Fruit fly (Drosophila melanogaster) whole organism, prepupa: ENCODE results near the gene CG14518.

Experiments used
- CG10631 ChIP-seq: fragments of 200-800 bp; sonication (Bioruptor generic); optimal IDR thresholded peaks from 2 replicates; lab custom pipeline; 2016; ENCODE audit warnings: missing biosample characterization, missing genetic modification characterization
- CG10669 ChIP-seq: fragments of 200-800 bp; sonication (Bioruptor generic); optimal IDR thresholded peaks from 3 replicates; lab custom pipeline; 2018; ENCODE audit warnings: missing biosample characterization, mild to moderate bottlenecking, missing genetic modification characterization, moderate library complexity
- CG11762 ChIP-seq: fragments of 200-800 bp; sonication (Bioruptor generic); optimal IDR thresholded peaks from 3 replicates; lab custom pipeline; 2016; ENCODE audit warnings: missing biosample characterization, missing genetic modification characterization; ENCODE audit not compliant: insufficient read depth
- CG11902 ChIP-seq: fragments of 200-800 bp; sonication (Bioruptor generic); optimal IDR thresholded peaks from 3 replicates; lab custom pipeline; 2016; ENCODE audit warnings: missing biosample characterization, missing genetic modification characterization
- CG15336 ChIP-seq: fragments of 200-800 bp; sonication (Bioruptor generic); IDR thresholded peaks from 2 replicates; pipeline ENCODE4 v1.3.6; 2022; ENCODE audit warnings: missing biosample characterization, missing genetic modification characterization
- CG16779 ChIP-seq: fragments of 200-800 bp; sonication (Bioruptor generic); optimal IDR thresholded peaks from 3 replicates; lab custom pipeline; 2017; ENCODE audit warnings: missing biosample characterization, mild to moderate bottlenecking, missing genetic modification characterization
- CG3032 ChIP-seq: fragments of 200-800 bp; optimal IDR thresholded peaks from 2 replicates; lab custom pipeline; 2019; ENCODE audit warnings: missing biosample characterization, mild to moderate bottlenecking, missing genetic modification characterization, moderate library complexity
- CG34406 ChIP-seq: fragments of 200-800 bp; sonication (Bioruptor generic); optimal IDR thresholded peaks from 3 replicates; lab custom pipeline; 2016; ENCODE audit warnings: missing biosample characterization, missing genetic modification characterization
- CG4318 ChIP-seq: fragments of 200-800 bp; sonication (Bioruptor generic); optimal IDR thresholded peaks from 3 replicates; lab custom pipeline; 2017; ENCODE audit warnings: missing biosample characterization, mild to moderate bottlenecking, missing genetic modification characterization
- CG6163 ChIP-seq: fragments of 200-800 bp; sonication (Bioruptor generic); IDR thresholded peaks from 3 replicates; pipeline ENCODE4 v1.3.6; 2022; ENCODE audit warnings: missing biosample characterization, missing genetic modification characterization
- CG6792 ChIP-seq: fragments of 200-800 bp; sonication (Bioruptor generic); optimal IDR thresholded peaks from 3 replicates; lab custom pipeline; 2016; ENCODE audit warnings: missing biosample characterization, missing genetic modification characterization
- CG6808 ChIP-seq: fragments of 200-800 bp; sonication (Bioruptor generic); optimal IDR thresholded peaks from 3 replicates; lab custom pipeline; 2017; ENCODE audit warnings: missing biosample characterization, missing genetic modification characterization, mild to moderate bottlenecking, moderate library complexity, missing genetic modification reagents
- CG6854 ChIP-seq: fragments of 200-800 bp; sonication (Bioruptor generic); optimal IDR thresholded peaks from 2 replicates; lab custom pipeline; 2017; ENCODE audit warnings: missing biosample characterization, mild to moderate bottlenecking, missing genetic modification characterization
- CG7368 ChIP-seq: fragments of 200-800 bp; sonication (Bioruptor generic); optimal IDR thresholded peaks from 3 replicates; lab custom pipeline; 2016; ENCODE audit warnings: missing biosample characterization, missing genetic modification characterization
- CG8119 ChIP-seq: fragments of 200-800 bp; sonication (Bioruptor generic); IDR thresholded peaks from 3 replicates; pipeline ENCODE4 v1.3.6; 2022; ENCODE audit warnings: missing biosample characterization, missing genetic modification characterization
- CG8632 ChIP-seq: fragments of 200-800 bp; sonication (Bioruptor generic); optimal IDR thresholded peaks from 3 replicates; lab custom pipeline; 2016; ENCODE audit warnings: missing biosample characterization, missing genetic modification characterization
- Eip75B ChIP-seq: fragments of 200-800 bp; sonication (Bioruptor generic); optimal IDR thresholded peaks from 3 replicates; lab custom pipeline; 2016; ENCODE audit warnings: missing biosample characterization, missing genetic modification characterization
- Eip78C ChIP-seq: fragments of 200-800 bp; sonication (Bioruptor generic); peaks from one replicate; lab custom pipeline; 2016; ENCODE audit warnings: missing biosample characterization, missing genetic modification characterization
- Eip93F ChIP-seq: fragments of 200-800 bp; sonication (Bioruptor generic); optimal IDR thresholded peaks from 2 replicates; lab custom pipeline; 2016; ENCODE audit warnings: missing biosample characterization, mild to moderate bottlenecking, missing genetic modification characterization
- Gug ChIP-seq: fragments of 200-800 bp; sonication (Bioruptor generic); IDR thresholded peaks from 2 replicates; pipeline ENCODE4 v1.3.6; 2022; ENCODE audit warnings: missing biosample characterization, missing genetic modification characterization
- Hr38 ChIP-seq: sonication (Bioruptor generic); optimal IDR thresholded peaks from 2 replicates; lab custom pipeline; 2016; ENCODE audit warnings: missing biosample characterization, missing genetic modification characterization
- Hr39 ChIP-seq: fragments of 200-800 bp; sonication (Bioruptor generic); optimal IDR thresholded peaks from 2 replicates; lab custom pipeline; 2016; ENCODE audit warnings: missing biosample characterization, missing genetic modification characterization
- Sox102F ChIP-seq: fragments of 200-800 bp; sonication (Bioruptor generic); optimal IDR thresholded peaks from 2 replicates; lab custom pipeline; 2016; ENCODE audit warnings: missing biosample characterization, mild to moderate bottlenecking, missing genetic modification characterization
- Sox14 ChIP-seq: fragments of 200-800 bp; sonication (Bioruptor generic); optimal IDR thresholded peaks from 3 replicates; lab custom pipeline; 2016; ENCODE audit warnings: missing biosample characterization, missing genetic modification characterization
- achi ChIP-seq: fragments of 200-800 bp; sonication (Bioruptor generic); optimal IDR thresholded peaks from 3 replicates; lab custom pipeline; 2016; ENCODE audit warnings: missing biosample characterization, missing genetic modification characterization
- acj6 ChIP-seq: fragments of 200-800 bp; sonication (Bioruptor generic); optimal IDR thresholded peaks from 3 replicates; lab custom pipeline; 2016; ENCODE audit warnings: missing biosample characterization, missing genetic modification characterization
- cyc ChIP-seq: fragments of 200-800 bp; sonication (Bioruptor generic); optimal IDR thresholded peaks from 3 replicates; lab custom pipeline; 2016; ENCODE audit warnings: missing biosample characterization, missing genetic modification characterization
- dac ChIP-seq: fragments of 200-800 bp; sonication (Bioruptor generic); optimal IDR thresholded peaks from 2 replicates; lab custom pipeline; 2017; ENCODE audit warnings: missing biosample characterization, mild to moderate bottlenecking, missing genetic modification characterization
- dsx ChIP-seq: fragments of 200-800 bp; optimal IDR thresholded peaks from 3 replicates; lab custom pipeline; 2019; ENCODE audit warnings: missing biosample characterization, mild to moderate bottlenecking, missing genetic modification characterization, moderate library complexity; ENCODE audit not compliant: poor library complexity, severe bottlenecking
- eg ChIP-seq: fragments of 200-800 bp; sonication (Bioruptor generic); IDR thresholded peaks from 3 replicates; pipeline ENCODE4 v1.3.6; 2022; ENCODE audit warnings: missing biosample characterization, missing genetic modification characterization
- esn ChIP-seq: fragments of 200-800 bp; sonication (Bioruptor generic); optimal IDR thresholded peaks from 2 replicates; lab custom pipeline; 2016; ENCODE audit warnings: missing biosample characterization, mild to moderate bottlenecking, missing genetic modification characterization, moderate library complexity
- fd59A ChIP-seq: fragments of 200-800 bp; sonication (Bioruptor generic); optimal IDR thresholded peaks from 2 replicates; lab custom pipeline; 2017; ENCODE audit warnings: missing biosample characterization, mild to moderate bottlenecking, missing genetic modification characterization, missing genetic modification reagents
- fd85E ChIP-seq: fragments of 200-800 bp; sonication (Bioruptor generic); optimal IDR thresholded peaks from 3 replicates; lab custom pipeline; 2016; ENCODE audit warnings: missing biosample characterization, missing genetic modification characterization
- lz ChIP-seq: fragments of 200-800 bp; sonication (Bioruptor generic); optimal IDR thresholded peaks from 3 replicates; lab custom pipeline; 2016; ENCODE audit warnings: missing biosample characterization, missing genetic modification characterization
- svp ChIP-seq: fragments of 200-800 bp; sonication (Bioruptor generic); peaks from one replicate; lab custom pipeline; 2016; ENCODE audit warnings: missing biosample characterization, missing genetic modification characterization
- topi ChIP-seq: fragments of 200-800 bp; sonication (Bioruptor generic); optimal IDR thresholded peaks from 3 replicates; lab custom pipeline; 2016; ENCODE audit warnings: missing biosample characterization, missing genetic modification characterization

CG14518 gene

DNA sequence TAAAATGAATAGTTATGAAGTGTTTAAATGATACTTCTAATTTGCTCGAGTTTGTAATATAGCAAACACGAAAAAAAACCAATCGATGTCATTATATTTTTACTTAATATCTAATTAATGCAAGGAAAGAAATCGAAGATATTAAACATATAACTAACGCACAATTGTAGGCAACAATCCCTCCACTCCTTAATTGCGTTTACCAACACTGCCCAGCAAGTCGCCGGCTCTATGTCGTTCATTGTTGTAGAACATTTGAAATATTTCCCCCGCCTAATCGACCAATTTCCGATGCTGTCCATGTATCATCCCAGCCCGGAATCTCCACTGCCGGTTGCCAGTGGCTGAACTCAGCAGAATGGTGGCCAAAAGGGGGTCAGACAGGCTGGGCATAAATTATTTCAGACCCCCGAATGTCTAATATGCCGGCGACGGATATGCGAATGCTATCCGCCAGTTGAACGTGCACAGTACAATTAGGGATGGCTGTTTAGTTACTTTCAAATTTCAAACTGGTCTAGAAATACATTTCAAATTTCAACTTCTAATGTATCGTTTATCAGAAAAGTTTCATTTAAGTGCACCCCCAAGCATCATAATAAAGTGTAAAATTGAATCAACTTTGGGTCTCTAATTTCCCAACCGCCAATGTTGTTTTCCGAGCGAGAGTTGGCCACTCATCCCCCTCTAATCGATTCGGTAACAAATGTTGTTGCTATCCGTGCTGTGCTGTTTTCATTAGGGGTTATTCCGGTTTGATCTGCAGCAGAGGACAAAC is 43.8 kb downstream of the CG14518 start (continued):
- no peak for TF ChIP-seq Gug (GFP tag; lab: Robert Waterston, UW)
- no peak for TF ChIP-seq Sox102F (GFP tag; lab: Kevin White, UChicago)
- TF ChIP-seq CG6163: no peak
- peak; percentile 2 for TF ChIP-seq CG11762 (GFP tag; lab: Kevin White, UChicago)
- TF ChIP-seq CG34406 (GFP tag; lab: Kevin White, UChicago): no peak
- TF ChIP-seq Sox14 (GFP tag; lab: Kevin White, UChicago): no peak
- TF ChIP-seq CG6854: no peak
- TF ChIP-seq CG7368 (GFP tag; lab: Kevin White, UChicago): no peak
- no peak for TF ChIP-seq dac

DNA sequence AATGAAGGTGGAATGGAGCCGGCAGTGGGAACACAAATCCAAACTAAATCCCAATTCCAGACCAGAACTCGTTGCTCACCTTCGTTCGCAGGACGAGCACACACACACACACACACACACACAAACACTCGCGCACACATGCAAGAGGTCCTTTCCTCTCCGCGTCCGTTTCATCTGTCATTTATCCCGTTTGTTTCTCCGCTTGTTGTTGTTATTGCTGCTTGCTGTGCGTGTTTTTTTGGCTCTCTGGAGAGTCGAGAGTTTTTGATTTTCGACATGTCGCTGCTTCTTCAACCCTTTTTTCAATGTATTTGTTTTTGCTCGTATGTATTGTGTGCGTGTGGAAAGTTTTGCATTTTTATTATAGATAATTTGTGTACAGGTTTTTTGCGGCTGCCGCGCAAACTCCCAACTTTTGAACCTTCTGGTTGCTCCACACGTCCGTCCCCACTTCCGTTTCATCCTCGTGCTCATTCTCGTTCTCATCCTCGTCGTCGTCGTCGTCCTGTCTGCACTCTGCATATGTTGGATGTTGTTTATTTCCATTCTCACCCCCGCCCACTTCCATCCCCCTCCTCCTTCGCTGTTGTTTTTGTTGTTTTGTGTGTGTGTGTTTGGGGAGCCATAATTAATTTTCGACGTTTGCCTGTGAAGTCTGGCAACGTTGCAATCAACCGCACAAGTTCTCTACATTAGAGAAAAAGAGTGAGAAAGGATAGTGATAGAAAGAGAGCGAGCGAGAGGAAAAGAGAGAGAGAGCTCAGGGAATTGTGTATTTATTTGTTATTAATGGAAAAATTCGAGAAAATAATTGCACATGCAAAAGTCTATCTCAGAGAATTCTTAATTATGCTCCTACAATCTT is 44.7 kb downstream of the CG14518 start:
- TF ChIP-seq Eip75B (GFP tag; lab: Kevin White, UChicago) (no peak), eg (0 out of 3 replicates have a peak, but pooled peaks have one; percentile 0), CG6792 (GFP tag; lab: Kevin White, UChicago) (no peak), dac (no peak), Eip93F (GFP tag; lab: Kevin White, UChicago) (no peak), esn (GFP tag; lab: Kevin White, UChicago) (no peak), Hr38 (GFP tag; lab: Kevin White, UChicago) (no peak), CG10669 (GFP tag; lab: Kevin White, UChicago) (no peak), CG8119 (GFP tag; lab: Robert Waterston, UW) (no peak), CG8632 (GFP tag; lab: Kevin White, UChicago) (no peak), dsx (GFP tag; lab: Kevin White, UChicago) (no peak), CG4318 (GFP tag; lab: Kevin White, UChicago) (no peak), acj6 (GFP tag; lab: Kevin White, UChicago) (no peak), cyc (GFP tag; lab: Kevin White, UChicago) (no peak), svp (GFP tag; lab: Kevin White, UChicago) (peak; percentile 47), fd59A (GFP tag; lab: Kevin White, UChicago) (no peak), CG15336 (GFP tag; lab: Robert Waterston, UW) (no peak), achi (GFP tag; lab: Kevin White, UChicago) (no peak), CG34406 (GFP tag; lab: Kevin White, UChicago) (no peak), CG6808 (GFP tag; lab: Kevin White, UChicago) (no peak), CG6854 (peak; percentile 17), CG11902 (GFP tag; lab: Kevin White, UChicago) (no peak), Sox102F (GFP tag; lab: Kevin White, UChicago) (no peak), CG10631 (GFP tag; lab: Kevin White, UChicago) (no peak), CG16779 (tag; lab: Kevin White, UChicago) (no peak), lz (GFP tag; lab: Kevin White, UChicago) (no peak), Eip78C (GFP tag; lab: Kevin White, UChicago) (peak; percentile 30), topi (no peak), Gug (GFP tag; lab: Robert Waterston, UW) (no peak), CG6163 (no peak), Hr39 (GFP tag; lab: Kevin White, UChicago) (no peak), CG3032 (tag; lab: Kevin White, UChicago) (no peak), fd85E (GFP tag; lab: Kevin White, UChicago) (no peak)
